Fruit fly (Drosophila melanogaster): ENCODE results near the gene CG1806.

Gene CG1806

dm6 chrX:12006678-12007441 lies at the start of gene CG1806 (continued):
- TF ChIP-seq CG6276 (GFP tag; optimal IDR thresholded peaks at IDR 0.05) (peak; percentile 68), fd59A (GFP tag; optimal IDR thresholded peaks at IDR 0.05) (no peak), CG3032 (tag; optimal IDR thresholded peaks at IDR 0.05) (peak; percentile 25), OdsH (GFP tag; optimal IDR thresholded peaks at IDR 0.05) (no peak), Smox (GFP tag; optimal IDR thresholded peaks at IDR 0.05) (no peak), CG10631 (GFP tag; optimal IDR thresholded peaks at IDR 0.05) (no peak), Gug (GFP tag; IDR thresholded peaks at IDR 0.05) (no peak), CG6808 (GFP tag; optimal IDR thresholded peaks at IDR 0.05) (peak; percentile 69), Eip78C (GFP tag) (peak; percentile 82)

- no peak for TF ChIP-seq Blimp-1 (GFP tag; optimal IDR thresholded peaks at IDR 0.05)
- TF ChIP-seq CG3919 (GFP tag; optimal IDR thresholded peaks at IDR 0.05), result no peak
- no peak for TF ChIP-seq spab (GFP tag; optimal IDR thresholded peaks at IDR 0.05)
- TF ChIP-seq CG9139 (GFP tag; optimal IDR thresholded peaks at IDR 0.05), result no peak
- no peak for TF ChIP-seq Eip93F (GFP tag; optimal IDR thresholded peaks at IDR 0.05)
- TF ChIP-seq vri (GFP tag; optimal IDR thresholded peaks at IDR 0.05), result no peak
- TF ChIP-seq CG10631 (GFP tag; optimal IDR thresholded peaks at IDR 0.05), result no peak
- TF ChIP-seq topi (GFP tag; optimal IDR thresholded peaks at IDR 0.05), result no peak
- no peak for TF ChIP-seq CG31627 (GFP tag; optimal IDR thresholded peaks at IDR 0.05)
- TF ChIP-seq CG6792 (GFP tag; optimal IDR thresholded peaks at IDR 0.05), result no peak
- no peak for TF ChIP-seq Ets96B (tag; optimal IDR thresholded peaks at IDR 0.05)
Observed at dm6 chrX:11983838-11984237, 23.1 kb upstream of the CG1806 start.

- TF ChIP-seq Eip78C (GFP tag) (no peak), svp (GFP tag) (peak; percentile 36)
Observed at dm6 chrX:11984987-11985386, 22.0 kb upstream of the CG1806 start, which contains the start of gene cac. Gene cac (minus strand): TSS chrX:11985087.

DNA sequence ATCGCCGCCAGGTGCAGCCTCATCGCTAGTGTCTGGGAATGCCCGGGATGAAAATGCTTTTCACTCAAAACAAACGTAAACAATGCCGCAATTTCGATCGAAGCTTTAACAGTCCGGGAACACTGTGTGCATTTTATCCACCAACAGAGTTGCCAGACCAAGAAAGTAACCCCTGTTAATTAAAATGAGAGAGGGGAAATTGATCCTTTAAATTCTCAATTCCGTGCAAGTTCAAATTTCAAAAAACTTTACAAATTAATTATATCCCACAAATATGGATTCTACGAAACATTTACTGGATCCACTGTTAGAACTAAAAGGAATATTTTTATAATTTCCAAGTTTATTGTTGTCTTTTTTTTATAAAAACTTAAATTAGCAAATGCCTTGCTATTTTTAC lies 19.3 kb upstream of the CG1806 start, which contains the start of gene gd:
Gene gd (minus strand): TSS at position 101 of the 400 bp plus-strand sequence.
- no peak for TF ChIP-seq fkh (GFP tag; optimal IDR thresholded peaks at IDR 0.05)
- TF ChIP-seq Gug (GFP tag; IDR thresholded peaks at IDR 0.05), result no peak
- TF ChIP-seq CG3032 (tag; optimal IDR thresholded peaks at IDR 0.05), result no peak
- TF ChIP-seq CG31627 (GFP tag; optimal IDR thresholded peaks at IDR 0.05), result no peak
- no peak for TF ChIP-seq CG10669 (GFP tag; optimal IDR thresholded peaks at IDR 0.05)
- no peak for TF ChIP-seq net (GFP tag; optimal IDR thresholded peaks at IDR 0.05)
- no peak for TF ChIP-seq Lpt (GFP tag; optimal IDR thresholded peaks at IDR 0.05)
- no peak for TF ChIP-seq Eip93F (GFP tag; optimal IDR thresholded peaks at IDR 0.05)
- TF ChIP-seq lz (GFP tag; optimal IDR thresholded peaks at IDR 0.05), result no peak
- no peak for TF ChIP-seq Hr4 (GFP tag; optimal IDR thresholded peaks at IDR 0.05)
- no peak for TF ChIP-seq ss (GFP tag; optimal IDR thresholded peaks at IDR 0.05)
- no peak for TF ChIP-seq CG6163 (GFP tag; IDR thresholded peaks at IDR 0.05)
- no peak for TF ChIP-seq spab (GFP tag; optimal IDR thresholded peaks at IDR 0.05)
- TF ChIP-seq esn (GFP tag; optimal IDR thresholded peaks at IDR 0.05), result no peak
- no peak for TF ChIP-seq CG8319 (GFP tag; optimal IDR thresholded peaks at IDR 0.05)

dm6 chrX:11988912-11989311 lies 18.1 kb upstream of the CG1806 start, which contains the start of gene tsg:
Gene tsg (minus strand): TSS chrX:11988948.
- no peak for TF ChIP-seq svp (GFP tag)
- TF ChIP-seq eg (GFP tag; IDR thresholded peaks at IDR 0.05), result no peak
- TF ChIP-seq CG32006 (GFP tag; optimal IDR thresholded peaks at IDR 0.05), result no peak
- TF ChIP-seq Lpt (GFP tag; optimal IDR thresholded peaks at IDR 0.05), result no peak
- no peak for TF ChIP-seq Eip75B (GFP tag; optimal IDR thresholded peaks at IDR 0.05)
- no peak for TF ChIP-seq dsx (GFP tag; optimal IDR thresholded peaks at IDR 0.05; ENCODE audit: poor library complexity, severe bottlenecking)
- TF ChIP-seq Ets21C (GFP tag; optimal IDR thresholded peaks at IDR 0.05), result no peak
- no peak for TF ChIP-seq CG6854 (GFP tag; optimal IDR thresholded peaks at IDR 0.05)
- TF ChIP-seq cyc (GFP tag; optimal IDR thresholded peaks at IDR 0.05), result no peak
- TF ChIP-seq CG11294 (GFP tag; IDR thresholded peaks at IDR 0.05), result no peak
- no peak for TF ChIP-seq acj6 (GFP tag; optimal IDR thresholded peaks at IDR 0.05)
- TF ChIP-seq CG3032 (tag; optimal IDR thresholded peaks at IDR 0.05), result no peak
- no peak for TF ChIP-seq OdsH (GFP tag; optimal IDR thresholded peaks at IDR 0.05)
- no peak for TF ChIP-seq vri (GFP tag; optimal IDR thresholded peaks at IDR 0.05)
- no peak for TF ChIP-seq CG9139 (GFP tag; optimal IDR thresholded peaks at IDR 0.05)
- no peak for TF ChIP-seq salr (GFP tag; optimal IDR thresholded peaks at IDR 0.05)
- no peak for TF ChIP-seq Ets96B (tag; optimal IDR thresholded peaks at IDR 0.05)
- no peak for TF ChIP-seq Hr4 (GFP tag; optimal IDR thresholded peaks at IDR 0.05)

All from whole organism, prepupa.